Fruit fly (Drosophila melanogaster) whole organism, embryonic: ENCODE data around the gene CG13449.

Source experiments
- ATbp ChIP-seq: fragments of 200-800 bp; sonication (Bioruptor generic); optimal IDR thresholded peaks from 2 replicates; lab custom pipeline; 2017; ENCODE audit warnings: missing biosample characterization, mild to moderate bottlenecking, missing genetic modification characterization, missing genetic modification reagents
- CG12299 ChIP-seq: fragments of 200-800 bp; sonication (Bioruptor generic); optimal IDR thresholded peaks from 2 replicates; lab custom pipeline; 2018; ENCODE audit warnings: missing biosample characterization, mild to moderate bottlenecking, missing genetic modification characterization
- CG14050 ChIP-seq: fragments of 200-800 bp; sonication (Bioruptor generic); IDR thresholded peaks from 3 replicates; pipeline ENCODE4 v1.3.6; 2022; ENCODE audit warnings: missing biosample characterization, missing genetic modification characterization
- CG17328 ChIP-seq: fragments of 200-800 bp; sonication (Bioruptor generic); IDR thresholded peaks from 2 replicates; pipeline ENCODE4 v1.3.6; 2022; ENCODE audit warnings: missing biosample characterization, missing genetic modification characterization
- CG17912 ChIP-seq: fragments of 200-800 bp; sonication (Bioruptor generic); optimal IDR thresholded peaks from 2 replicates; lab custom pipeline; 2018; ENCODE audit warnings: missing biosample characterization, mild to moderate bottlenecking, missing genetic modification characterization
- CG31388 ChIP-seq: fragments of 200-800 bp; sonication (Bioruptor generic); optimal IDR thresholded peaks from 2 replicates; lab custom pipeline; 2016; ENCODE audit warnings: missing biosample characterization, missing genetic modification characterization
- CG33213 ChIP-seq: fragments of 200-800 bp; sonication (Bioruptor generic); optimal IDR thresholded peaks from 3 replicates; lab custom pipeline; 2016; ENCODE audit warnings: missing biosample characterization, missing genetic modification characterization
- CG3726 ChIP-seq: fragments of 200-800 bp; sonication (Bioruptor generic); IDR thresholded peaks from 3 replicates; pipeline ENCODE4, ENCODE4 v1.3.6; 2022; ENCODE audit warnings: missing biosample characterization, missing genetic modification characterization
- CG4617 ChIP-seq: fragments of 200-800 bp; sonication (Bioruptor generic); optimal IDR thresholded peaks from 3 replicates; lab custom pipeline; 2016; ENCODE audit warnings: missing biosample characterization, missing genetic modification characterization, borderline replicate concordance
- CG6765 ChIP-seq: fragments of 200-800 bp; sonication (Bioruptor generic); optimal IDR thresholded peaks from 3 replicates; lab custom pipeline; 2017; ENCODE audit warnings: missing biosample characterization, mild to moderate bottlenecking, missing genetic modification characterization
- CG6791 ChIP-seq: fragments of 200-800 bp; sonication (Bioruptor generic); IDR thresholded peaks from 3 replicates; pipeline ENCODE4 v1.3.6; 2022; ENCODE audit warnings: missing biosample characterization, missing genetic modification characterization; ENCODE audit not compliant: partially characterized antibody
- CG8359 ChIP-seq: fragments of 200-800 bp; sonication (Bioruptor generic); optimal IDR thresholded peaks from 2 replicates; lab custom pipeline; 2017; ENCODE audit warnings: missing biosample characterization, mild to moderate bottlenecking, missing genetic modification characterization, borderline replicate concordance
- CG9437 ChIP-seq: fragments of 200-800 bp; sonication (Bioruptor generic); optimal IDR thresholded peaks from 2 replicates; lab custom pipeline; 2018; ENCODE audit warnings: missing biosample characterization, mild to moderate bottlenecking, missing genetic modification characterization
- CG9797 ChIP-seq: fragments of 200-800 bp; sonication (Bioruptor generic); optimal IDR thresholded peaks from 3 replicates; lab custom pipeline; 2018; ENCODE audit warnings: missing biosample characterization, mild to moderate bottlenecking, missing genetic modification characterization
- D19B ChIP-seq: fragments of 200-800 bp; sonication (Bioruptor generic); optimal IDR thresholded peaks from 2 replicates; lab custom pipeline; 2017; ENCODE audit warnings: missing biosample characterization, mild to moderate bottlenecking, missing genetic modification characterization
- GATAe ChIP-seq: fragments of 200-800 bp; sonication (Bioruptor generic); conservative IDR thresholded peaks from 2 replicates; pipeline ENCODE4 v1.3.6; 2022; ENCODE audit warnings: missing biosample characterization, missing genetic modification characterization
- HLH4C ChIP-seq: fragments of 200-800 bp; sonication (Bioruptor generic); IDR thresholded peaks from 3 replicates; pipeline ENCODE4 v1.3.6; 2022; ENCODE audit warnings: missing biosample characterization, missing genetic modification characterization; ENCODE audit not compliant: partially characterized antibody
- Hand ChIP-seq: fragments of 200-800 bp; sonication (Bioruptor generic); optimal IDR thresholded peaks from 2 replicates; lab custom pipeline; 2017; ENCODE audit warnings: mild to moderate bottlenecking, missing biosample characterization, missing genetic modification reagents, missing genetic modification characterization
- HmgD ChIP-seq: fragments of 200-800 bp; sonication (Bioruptor generic); optimal IDR thresholded peaks from 3 replicates; lab custom pipeline; 2016; ENCODE audit warnings: missing biosample characterization, missing genetic modification characterization
- Hr39 ChIP-seq: fragments of >200 bp; optimal IDR thresholded peaks from 2 replicates; lab custom pipeline; 2017
- Meics ChIP-seq: fragments of 200-800 bp; sonication (Bioruptor generic); optimal IDR thresholded peaks from 2 replicates; lab custom pipeline; 2017; ENCODE audit warnings: missing biosample characterization, mild to moderate bottlenecking, missing genetic modification characterization
- Nf-YB ChIP-seq: fragments of 200-800 bp; sonication (Bioruptor generic); optimal IDR thresholded peaks from 3 replicates; lab custom pipeline; 2019; ENCODE audit warnings: missing biosample characterization, mild to moderate bottlenecking, missing genetic modification characterization, moderate library complexity
- Nf-YC ChIP-seq: fragments of 200-800 bp; optimal IDR thresholded peaks from 3 replicates; lab custom pipeline; 2019; ENCODE audit warnings: missing biosample characterization, mild to moderate bottlenecking, missing genetic modification characterization, moderate library complexity
- NfI ChIP-seq: fragments of 200-800 bp; sonication (Bioruptor generic); optimal IDR thresholded peaks from 3 replicates; lab custom pipeline; 2018; ENCODE audit warnings: missing biosample characterization, mild to moderate bottlenecking, missing genetic modification characterization, moderate library complexity
- Poxn ChIP-seq: fragments of 200-800 bp; sonication (Bioruptor generic); IDR thresholded peaks from 2 replicates; pipeline ENCODE4 v1.3.6; 2022; ENCODE audit warnings: missing biosample characterization, missing genetic modification characterization
- Scr ChIP-seq: fragments of 200-800 bp; sonication (Bioruptor generic); IDR thresholded peaks from 2 replicates; pipeline ENCODE4 v1.3.6; 2022; ENCODE audit warnings: missing biosample characterization, missing genetic modification characterization; ENCODE audit not compliant: partially characterized antibody
- TFAM ChIP-seq: fragments of 200-800 bp; sonication (Bioruptor generic); optimal IDR thresholded peaks from 2 replicates; lab custom pipeline; 2017; ENCODE audit warnings: missing biosample characterization, missing genetic modification characterization, inconsistent platforms
- abd-A ChIP-seq: fragments of 200-800 bp; sonication (Bioruptor generic); optimal IDR thresholded peaks from 3 replicates; lab custom pipeline; 2019; ENCODE audit warnings: missing biosample characterization, mild to moderate bottlenecking, missing genetic modification characterization, moderate library complexity
- al ChIP-seq: fragments of 200-800 bp; sonication (Bioruptor generic); IDR thresholded peaks from 2 replicates; pipeline ENCODE4 v1.3.6; 2022; ENCODE audit warnings: missing biosample characterization, missing genetic modification characterization
- ara ChIP-seq: fragments of 200-800 bp; sonication (Bioruptor generic); IDR thresholded peaks from 2 replicates; pipeline ENCODE4 v1.3.6; 2022; ENCODE audit warnings: missing biosample characterization, missing genetic modification characterization
- ato ChIP-seq: fragments of 200-800 bp; sonication (Bioruptor generic); IDR thresholded peaks from 2 replicates; pipeline ENCODE4 v1.3.6; 2022; ENCODE audit warnings: missing biosample characterization, missing genetic modification characterization; ENCODE audit not compliant: partially characterized antibody
- az2 ChIP-seq: fragments of 200-800 bp; sonication (Bioruptor generic); optimal IDR thresholded peaks from 3 replicates; lab custom pipeline; 2016; ENCODE audit warnings: missing biosample characterization, missing genetic modification characterization
- bab2 ChIP-seq: fragments of 200-800 bp; sonication (Bioruptor generic); optimal IDR thresholded peaks from 2 replicates; lab custom pipeline; 2016; ENCODE audit warnings: missing biosample characterization, missing genetic modification characterization
- btn ChIP-seq: fragments of 200-800 bp; sonication (Bioruptor generic); optimal IDR thresholded peaks from 2 replicates; lab custom pipeline; 2016; ENCODE audit warnings: missing biosample characterization, missing genetic modification characterization
- ems ChIP-seq: fragments of 200-800 bp; sonication (Bioruptor generic); optimal IDR thresholded peaks from 3 replicates; lab custom pipeline; 2016; ENCODE audit warnings: missing biosample characterization, missing genetic modification characterization
- esg ChIP-seq: fragments of 200-800 bp; sonication (Bioruptor generic); conservative IDR thresholded peaks from 2 replicates; pipeline ENCODE4 v1.3.6; 2022; ENCODE audit warnings: missing biosample characterization, missing genetic modification characterization
- eve ChIP-seq, 2 experiments: fragments of >200 bp; optimal IDR thresholded peaks; 2 replicates each; lab custom pipeline; 2017; ENCODE audit warnings: missing biosample characterization in 2 of 2, missing genetic modification characterization in 2 of 2
- gsb ChIP-seq: fragments of 200-800 bp; sonication (Bioruptor generic); IDR thresholded peaks from 2 replicates; pipeline ENCODE4 v1.3.6; 2022; ENCODE audit warnings: missing biosample characterization, missing genetic modification characterization
- kah ChIP-seq: fragments of 200-800 bp; sonication (Bioruptor generic); optimal IDR thresholded peaks from 2 replicates; lab custom pipeline; 2018; ENCODE audit warnings: missing biosample characterization, mild to moderate bottlenecking, missing genetic modification characterization
- pho ChIP-seq: fragments of 200-800 bp; sonication (Bioruptor generic); optimal IDR thresholded peaks from 2 replicates; lab custom pipeline; 2016; ENCODE audit warnings: missing biosample characterization, missing genetic modification characterization
- phol ChIP-seq: fragments of 200-800 bp; sonication (Bioruptor generic); optimal IDR thresholded peaks from 3 replicates; lab custom pipeline; 2018; ENCODE audit warnings: missing biosample characterization, mild to moderate bottlenecking, missing genetic modification characterization, moderate library complexity
- schlank ChIP-seq: fragments of 200-800 bp; sonication (Bioruptor generic); optimal IDR thresholded peaks from 2 replicates; lab custom pipeline; 2018; ENCODE audit warnings: missing biosample characterization, mild to moderate bottlenecking, missing genetic modification characterization
- scrt ChIP-seq: fragments of 200-800 bp; sonication (Bioruptor generic); optimal IDR thresholded peaks from 2 replicates; lab custom pipeline; 2018; ENCODE audit warnings: missing biosample characterization, mild to moderate bottlenecking, missing genetic modification characterization, moderate library complexity
- sens-2 ChIP-seq: fragments of 200-800 bp; sonication (Bioruptor generic); IDR thresholded peaks from 2 replicates; pipeline ENCODE4 v1.3.6; 2022; ENCODE audit warnings: missing biosample characterization, missing genetic modification characterization
- slbo ChIP-seq: fragments of 200-800 bp; sonication (Bioruptor generic); IDR thresholded peaks from 2 replicates; pipeline ENCODE4 v1.3.6; 2022; ENCODE audit warnings: missing biosample characterization, missing genetic modification characterization
- stc ChIP-seq: fragments of 200-800 bp; sonication (Bioruptor generic); IDR thresholded peaks from 2 replicates; pipeline ENCODE4 v1.3.6; 2022; ENCODE audit warnings: missing biosample characterization, missing genetic modification characterization
- twi ChIP-seq: fragments of 200-800 bp; optimal IDR thresholded peaks from 2 replicates; lab custom pipeline; 2019; ENCODE audit warnings: missing biosample characterization, mild to moderate bottlenecking, missing genetic modification characterization, moderate library complexity
- wdn ChIP-seq: fragments of 200-800 bp; sonication (Bioruptor generic); IDR thresholded peaks from 2 replicates; pipeline ENCODE4 v1.3.6; 2022; ENCODE audit warnings: missing biosample characterization, missing genetic modification characterization
- zfh1 ChIP-seq: fragments of 200-800 bp; sonication (Bioruptor generic); IDR thresholded peaks from 3 replicates; pipeline ENCODE4 v1.3.6; 2022; ENCODE audit warnings: missing biosample characterization, missing genetic modification characterization

Gene CG13449

DNA sequence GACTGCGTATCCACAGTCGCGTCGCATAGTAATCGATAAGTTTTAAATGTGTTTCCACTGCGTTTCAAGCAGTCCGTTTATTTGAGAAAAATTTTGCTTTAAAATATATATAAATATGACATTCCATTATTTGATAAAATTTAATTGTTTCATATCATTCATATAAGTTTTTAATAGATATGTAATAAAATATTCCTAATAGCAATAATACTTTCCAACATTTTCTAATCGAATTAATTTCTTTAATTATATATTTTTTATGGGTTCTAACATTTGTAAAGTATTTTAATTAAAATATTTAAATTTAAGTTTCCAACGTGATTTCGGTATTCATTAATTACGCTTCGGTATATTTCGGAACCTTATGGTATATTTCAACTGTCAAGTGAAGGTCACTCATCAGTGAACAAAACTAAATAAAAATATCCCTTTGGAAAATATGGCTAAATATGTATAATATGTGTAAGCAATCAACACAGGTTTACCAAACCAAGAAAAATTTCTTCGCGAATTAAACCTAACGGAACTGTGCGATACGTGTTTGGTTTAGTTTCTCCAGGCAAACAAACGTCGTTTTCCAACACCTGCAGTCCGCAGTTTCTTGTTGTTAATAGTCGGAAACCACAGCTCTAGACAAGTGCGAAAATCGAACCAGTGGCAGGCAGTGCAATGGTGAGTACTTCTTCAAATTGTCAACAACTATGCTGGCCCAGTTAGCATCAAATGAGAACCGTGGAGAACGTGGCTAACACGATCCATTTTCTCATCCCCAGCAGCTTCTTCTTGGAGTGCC, 49.4 kb downstream of the CG13449 start, which contains the start of the genes CG7739 and SCCRO (continued):
- TF ChIP-seq Meics (GFP tag; lab: Kevin White, UChicago): no peak
- TF ChIP-seq sens-2: no peak
- TF ChIP-seq Poxn: no peak
- TF ChIP-seq CG14050 (GFP tag; lab: Robert Waterston, UW): peak; percentile 28; the same call in 1 of the 3 replicates
- TF ChIP-seq NfI: peak; percentile 63
- no peak for TF ChIP-seq CG6765 (GFP tag; lab: Kevin White, UChicago)
- TF ChIP-seq pho (GFP tag; lab: Kevin White, UChicago): peak; percentile 25
- TF ChIP-seq CG17328 (GFP tag; lab: Robert Waterston, UW): peak; percentile 65
- no peak for TF ChIP-seq kah (GFP tag; lab: Kevin White, UChicago)
- no peak for TF ChIP-seq btn (GFP tag; lab: Kevin White, UChicago)
- no peak for TF ChIP-seq eve (GFP tag; optimal IDR thresholded peaks at IDR 0.05; lab: Kevin White, UChicago)
- peak; percentile 35; the same call in 1 of the 2 replicates for TF ChIP-seq esg (GFP tag; lab: Robert Waterston, UW)
- no peak for TF ChIP-seq TFAM (GFP tag; lab: Kevin White, UChicago)
- peak; percentile 56 for TF ChIP-seq CG9437
- TF ChIP-seq ato (GFP tag; lab: Robert Waterston, UW): no peak
- no peak for TF ChIP-seq Hr39 (lab: Kevin White, UChicago)
- no peak for TF ChIP-seq twi (tag; lab: Kevin White, UChicago)
- no peak for TF ChIP-seq ara (GFP tag; lab: Robert Waterston, UW)
- TF ChIP-seq Nf-YB (GFP tag; lab: Kevin White, UChicago): peak; percentile 27
- no peak for TF ChIP-seq abd-A (tag; lab: Kevin White, UChicago)
- peak; percentile 61 for TF ChIP-seq Nf-YC (tag; lab: Kevin White, UChicago)
- TF ChIP-seq schlank (tag; lab: Kevin White, UChicago): no peak
- peak; percentile 86 for TF ChIP-seq slbo
- 0 out of 2 replicates have a peak, but pooled peaks have one; percentile 10 for TF ChIP-seq GATAe (GFP tag; lab: Robert Waterston, UW)
- peak; percentile 70 for TF ChIP-seq phol (tag; lab: Kevin White, UChicago)
- TF ChIP-seq al (GFP tag; lab: Robert Waterston, UW): peak; percentile 50; the same call in 1 of the 2 replicates
- TF ChIP-seq CG4617 (GFP tag; lab: Kevin White, UChicago): peak; percentile 96
- TF ChIP-seq CG33213: no peak
- TF ChIP-seq CG3726 (GFP tag; lab: Robert Waterston, UW): no peak
- peak; percentile 22 for TF ChIP-seq CG12299
- TF ChIP-seq ems: peak; percentile 52
- peak; percentile 4 for TF ChIP-seq Hand
- TF ChIP-seq CG6791: peak; percentile 46; the same call in 2 of the 3 replicates
- TF ChIP-seq stc: peak; percentile 54; the same call in 1 of the 2 replicates
- TF ChIP-seq ATbp: no peak
- peak; percentile 28 for TF ChIP-seq CG17912 (GFP tag; lab: Kevin White, UChicago)
- TF ChIP-seq CG8359 (GFP tag; lab: Kevin White, UChicago): no peak
- peak; percentile 15 for TF ChIP-seq az2 (GFP tag; lab: Kevin White, UChicago)
- TF ChIP-seq wdn (GFP tag; lab: Robert Waterston, UW): peak; percentile 68
- no peak for TF ChIP-seq scrt (GFP tag; lab: Kevin White, UChicago)
- TF ChIP-seq HLH4C: no peak; the same call in 1 of the 3 replicates
- TF ChIP-seq CG31388 (GFP tag; lab: Kevin White, UChicago): no peak
- TF ChIP-seq D19B (GFP tag; lab: Kevin White, UChicago): no peak
- peak; percentile 66 for TF ChIP-seq Scr (GFP tag; lab: Robert Waterston, UW)
- peak; percentile 64; the same call in 2 of the 3 replicates for TF ChIP-seq zfh1 (GFP tag; lab: Robert Waterston, UW)
- TF ChIP-seq CG9797 (GFP tag; lab: Kevin White, UChicago): peak; percentile 49
- TF ChIP-seq bab2 (GFP tag; lab: Kevin White, UChicago): no peak
- TF ChIP-seq HmgD (GFP tag; lab: Kevin White, UChicago): no peak
- no peak for TF ChIP-seq gsb (GFP tag; lab: Robert Waterston, UW)
